Fruit fly (Drosophila melanogaster): Measurements from ENCODE around the gene sl.
A peak's percentile ranks its signal among the peaks of the same experiment; 100 is the strongest.

sl gene

dm6 chrX:16318858-16319557 lies 31.1 kb upstream of the sl start (continued):
- TF ChIP-seq ken (GFP tag; IDR thresholded peaks at IDR 0.05) (no peak), vvl (GFP tag; IDR thresholded peaks at IDR 0.05) (no peak), tgo (GFP tag; IDR thresholded peaks at IDR 0.05) (no peak), C15 (GFP tag; IDR thresholded peaks at IDR 0.05) (no peak), CG10366 (GFP tag; IDR thresholded peaks at IDR 0.05) (no peak), CG30020 (tag; optimal IDR thresholded peaks at IDR 0.05) (peak; percentile 79), cas (GFP tag; IDR thresholded peaks at IDR 0.05) (no peak), sd (tag; optimal IDR thresholded peaks at IDR 0.05) (peak; percentile 96), amos (GFP tag; IDR thresholded peaks at IDR 0.05; ENCODE audit: partially characterized antibody) (no peak; the same call in 1 of the 2 replicates), CG4424 (GFP tag; optimal IDR thresholded peaks at IDR 0.05) (no peak), tx (GFP tag; optimal IDR thresholded peaks at IDR 0.05) (no peak), tll (GFP tag; optimal IDR thresholded peaks at IDR 0.05) (no peak), btn (GFP tag; optimal IDR thresholded peaks at IDR 0.05) (no peak), sens (GFP tag) (peak; percentile 69), wdn (GFP tag; IDR thresholded peaks at IDR 0.05) (no peak), CG18262 (tag; optimal IDR thresholded peaks at IDR 0.05) (no peak), CG9876 (GFP tag; optimal IDR thresholded peaks at IDR 0.05) (no peak), CG4328 (GFP tag; optimal IDR thresholded peaks at IDR 0.05) (peak; percentile 17), CG6813 (GFP tag; optimal IDR thresholded peaks at IDR 0.05) (peak; percentile 5), CG6654 (GFP tag; optimal IDR thresholded peaks at IDR 0.05) (no peak), CG17829 (tag; optimal IDR thresholded peaks at IDR 0.05) (no peak), oc (tag; optimal IDR thresholded peaks at IDR 0.05) (no peak), CG34376 (GFP tag; optimal IDR thresholded peaks at IDR 0.05) (peak; percentile 66), CG10565 (GFP tag; optimal IDR thresholded peaks at IDR 0.05) (no peak), CG15073 (GFP tag; optimal IDR thresholded peaks at IDR 0.05) (no peak), CG30403 (GFP tag; optimal IDR thresholded peaks at IDR 0.05) (peak; percentile 1), sima (GFP tag; optimal IDR thresholded peaks at IDR 0.05) (no peak), CG31388 (GFP tag; optimal IDR thresholded peaks at IDR 0.05) (no peak), CG6689 (GFP tag; IDR thresholded peaks at IDR 0.05) (no peak), gro (GFP tag; optimal IDR thresholded peaks at IDR 0.05) (no peak), Xrp1 (GFP tag; IDR thresholded peaks at IDR 0.05) (no peak), Dek (tag; optimal IDR thresholded peaks at IDR 0.05) (no peak), CG32767 (GFP tag; IDR thresholded peaks at IDR 0.05) (no peak), CG7271 (tag; optimal IDR thresholded peaks at IDR 0.05) (no peak), Hmr (GFP tag; optimal IDR thresholded peaks at IDR 0.05) (no peak), Drgx (GFP tag; IDR thresholded peaks at IDR 0.05) (peak; percentile 73), Ets97D (GFP tag; optimal IDR thresholded peaks at IDR 0.05) (no peak), Dll (GFP tag; IDR thresholded peaks at IDR 0.05; ENCODE audit: partially characterized antibody) (no peak), E2f1 (GFP tag; IDR thresholded peaks at IDR 0.05) (no peak), CG14860 (GFP tag; IDR thresholded peaks at IDR 0.05; ENCODE audit: partially characterized antibody) (no peak), NC2β (GFP tag; optimal IDR thresholded peaks at IDR 0.05) (no peak), eve (GFP tag; optimal IDR thresholded peaks at IDR 0.05) (no peak), Scr (GFP tag; IDR thresholded peaks at IDR 0.05; ENCODE audit: partially characterized antibody) (0 out of 2 replicates have a peak, but pooled peaks have one; percentile 8), bab2 (GFP tag; optimal IDR thresholded peaks at IDR 0.05) (no peak), Ravus (GFP tag; IDR thresholded peaks at IDR 0.05) (no peak), abd-A (tag; optimal IDR thresholded peaks at IDR 0.05) (no peak), CG2129 (GFP tag; IDR thresholded peaks at IDR 0.05; ENCODE audit: partially characterized antibody) (no peak), gt (GFP tag; IDR thresholded peaks at IDR 0.05) (no peak), zf30C (GFP tag; optimal IDR thresholded peaks at IDR 0.05) (peak; percentile 68), hbn (GFP tag; IDR thresholded peaks at IDR 0.05; ENCODE audit: partially characterized antibody) (no peak), crol (GFP tag; IDR thresholded peaks at IDR 0.05) (no peak)

Data from whole organism, embryonic.